Worm (Caenorhabditis elegans) whole organism, young adult: ENCODE results near the gene T21H3.5.
A peak's percentile ranks its signal among the peaks of the same experiment; 100 is the strongest.

Source experiments
- B0261.1 ChIP-seq: sonication (generic microtip); optimal IDR thresholded peaks from 2 replicates; lab custom pipeline; 2016; ENCODE audit warnings: mild to moderate bottlenecking, missing genetic modification characterization, moderate library complexity, missing compliant biosample characterization
- F22D6.2 ChIP-seq: sonication (generic microtip); optimal IDR thresholded peaks from 2 replicates; lab custom pipeline; 2016; ENCODE audit warnings: mild to moderate bottlenecking, missing genetic modification characterization, missing compliant biosample characterization
- F49E8.2 ChIP-seq: sonication (generic microtip); optimal IDR thresholded peaks from 3 replicates; lab custom pipeline; 2017; ENCODE audit warnings: missing genetic modification characterization, mild to moderate bottlenecking, missing compliant biosample characterization, antibody characterized with exemption, moderate library complexity; ENCODE audit not compliant: insufficient read depth
- F52B5.7 ChIP-seq: sonication (generic microtip); optimal IDR thresholded peaks from 2 replicates; lab custom pipeline; 2016; ENCODE audit warnings: mild to moderate bottlenecking, missing genetic modification characterization, missing compliant biosample characterization
- F55B11.4 ChIP-seq: sonication (generic microtip); optimal IDR thresholded peaks from 2 replicates; lab custom pipeline; 2016; ENCODE audit warnings: missing compliant biosample characterization, missing genetic modification characterization, borderline replicate concordance; ENCODE audit not compliant: insufficient read depth
- T26A5.8 ChIP-seq: sonication (generic microtip); optimal IDR thresholded peaks from 2 replicates; lab custom pipeline; 2016; ENCODE audit warnings: missing genetic modification characterization, missing compliant biosample characterization
- Y53F4B.3 ChIP-seq: fragments of 200-800 bp; sonication (Bioruptor generic); IDR thresholded peaks from 2 replicates; pipeline ENCODE4 v1.3.6; 2022; ENCODE audit warnings: missing genetic modification reagents, missing genetic modification characterization, missing compliant biosample characterization
- Y79H2A.3 ChIP-seq: fragments of 200-800 bp; sonication (Bioruptor generic); conservative IDR thresholded peaks from 2 replicates; pipeline ENCODE4 v1.3.6; 2022; ENCODE audit warnings: missing genetic modification reagents, missing genetic modification characterization, missing compliant biosample characterization
- ama-1 ChIP-seq, 3 experiments: fragments of 150-350 bp in 1 of 3; sonication (generic microtip) in 2 of 3; optimal IDR thresholded peaks; 2 replicates each; lab custom pipeline; 2014 to 2018; ENCODE audit warnings: missing biosample characterization in 2 of 3, missing genetic modification characterization in 2 of 3, missing genetic modification reagents in 2 of 3
- aptf-2 ChIP-seq: fragments of 200-800 bp; sonication (Bioruptor generic); conservative IDR thresholded peaks from 2 replicates; pipeline ENCODE4 v1.3.6; 2022; ENCODE audit warnings: missing genetic modification reagents, missing genetic modification characterization, missing compliant biosample characterization
- atf-7 ChIP-seq: sonication (generic microtip); optimal IDR thresholded peaks from 2 replicates; lab custom pipeline; 2017; ENCODE audit warnings: mild to moderate bottlenecking, missing genetic modification characterization, missing compliant biosample characterization
- athp-1 ChIP-seq: sonication (generic microtip); optimal IDR thresholded peaks from 2 replicates; lab custom pipeline; 2017; ENCODE audit warnings: mild to moderate bottlenecking, missing genetic modification characterization, missing compliant biosample characterization
- bed-1 ChIP-seq: fragments of 200-800 bp; sonication (Bioruptor generic); IDR thresholded peaks from 2 replicates; pipeline ENCODE4 v1.3.6; 2022; ENCODE audit warnings: missing genetic modification reagents, missing genetic modification characterization, missing compliant biosample characterization
- ceh-100 ChIP-seq: fragments of 200-800 bp; sonication (Bioruptor generic); IDR thresholded peaks from 2 replicates; pipeline ENCODE4 v1.3.6; 2022; ENCODE audit warnings: missing genetic modification reagents, missing genetic modification characterization, missing compliant biosample characterization
- ceh-40 ChIP-seq: fragments of 200-800 bp; sonication (Bioruptor generic); IDR thresholded peaks from 2 replicates; pipeline ENCODE4 v1.3.6; 2022; ENCODE audit warnings: missing genetic modification characterization, missing compliant biosample characterization
- ceh-79 ChIP-seq: sonication (generic microtip); optimal IDR thresholded peaks from 2 replicates; lab custom pipeline; 2017; ENCODE audit warnings: mild to moderate bottlenecking, missing genetic modification characterization, missing compliant biosample characterization
- ceh-91 ChIP-seq: fragments of 200-800 bp; sonication (Bioruptor generic); IDR thresholded peaks from 2 replicates; pipeline ENCODE4 v1.3.6; 2022; ENCODE audit warnings: missing genetic modification reagents, missing genetic modification characterization, missing compliant biosample characterization
- chd-7 ChIP-seq: sonication (generic microtip); optimal IDR thresholded peaks from 2 replicates; lab custom pipeline; 2016; ENCODE audit warnings: mild to moderate bottlenecking, missing genetic modification characterization, moderate library complexity, missing compliant biosample characterization
- die-1 ChIP-seq: sonication (generic microtip); optimal IDR thresholded peaks from 2 replicates; lab custom pipeline; 2016; ENCODE audit warnings: missing genotype, mild to moderate bottlenecking, missing genetic modification characterization, missing compliant biosample characterization
- dox-1 ChIP-seq: fragments of 200-800 bp; sonication (Bioruptor generic); IDR thresholded peaks from 2 replicates; pipeline ENCODE4 v1.3.6; 2022; ENCODE audit warnings: missing genetic modification reagents, missing genetic modification characterization, missing compliant biosample characterization
- fkh-3 ChIP-seq: sonication (generic microtip); optimal IDR thresholded peaks from 2 replicates; lab custom pipeline; 2016; ENCODE audit warnings: mild to moderate bottlenecking, missing genetic modification characterization, missing compliant biosample characterization
- hlh-26 ChIP-seq: fragments of 200-800 bp; sonication (Bioruptor generic); conservative IDR thresholded peaks from 2 replicates; pipeline ENCODE4 v1.3.6; 2022; ENCODE audit warnings: missing genetic modification reagents, missing genetic modification characterization, missing compliant biosample characterization
- hmg-20 ChIP-seq: fragments of 200-800 bp; sonication (Bioruptor generic); IDR thresholded peaks from 2 replicates; pipeline ENCODE4 v1.3.6; 2022; ENCODE audit warnings: missing genetic modification reagents, missing genetic modification characterization, missing compliant biosample characterization
- let-526 ChIP-seq: fragments of 200-800 bp; sonication (Bioruptor generic); IDR thresholded peaks from 2 replicates; pipeline ENCODE4 v1.3.6; 2022; ENCODE audit warnings: missing genetic modification reagents, missing genetic modification characterization, missing compliant biosample characterization
- let-607 ChIP-seq, 2 experiments: fragments of 200-800 bp in 1 of 2; sonication (Bioruptor generic) in 1 of 2; sonication (generic microtip) in 1 of 2; optimal IDR thresholded peaks; 2 replicates each; lab custom pipeline; 2016 to 2018; ENCODE audit warnings: mild to moderate bottlenecking in 2 of 2, missing compliant biosample characterization in 2 of 2, missing genetic modification characterization in 2 of 2, moderate library complexity in 2 of 2, missing genotype in 1 of 2
- lin-35 ChIP-seq, 3 experiments: fragments of 150-350 bp in 2 of 3; sonication (generic microtip) in 1 of 3; optimal IDR thresholded peaks; 2 replicates each; lab custom pipeline; 2014 to 2018; ENCODE audit warnings: missing biosample characterization in 3 of 3, missing genetic modification characterization in 3 of 3, missing genetic modification reagents in 3 of 3
- lin-40 ChIP-seq: sonication (generic microtip); optimal IDR thresholded peaks from 2 replicates; lab custom pipeline; 2016; ENCODE audit warnings: missing genetic modification characterization, mild to moderate bottlenecking, missing compliant biosample characterization, missing genotype, missing genetic modification reagents
- lin-54 ChIP-seq: fragments of 200-800 bp; sonication (Bioruptor generic); optimal IDR thresholded peaks from 2 replicates; lab custom pipeline; 2018; ENCODE audit warnings: mild to moderate bottlenecking, missing genetic modification characterization, missing compliant biosample characterization
- lsl-1 ChIP-seq: fragments of 200-800 bp; sonication (Bioruptor generic); optimal IDR thresholded peaks from 2 replicates; lab custom pipeline; 2018; ENCODE audit warnings: mild to moderate bottlenecking, missing genetic modification characterization, moderate library complexity, missing compliant biosample characterization
- madf-10 ChIP-seq: sonication (generic microtip); optimal IDR thresholded peaks from 2 replicates; lab custom pipeline; 2016; ENCODE audit warnings: mild to moderate bottlenecking, missing genetic modification characterization, missing compliant biosample characterization
- madf-8 ChIP-seq: fragments of 200-800 bp; sonication (Bioruptor generic); conservative IDR thresholded peaks from 2 replicates; pipeline ENCODE4 v1.3.6; 2022; ENCODE audit warnings: missing genetic modification reagents, missing genetic modification characterization, missing compliant biosample characterization
- mel-28 ChIP-seq: sonication (generic microtip); optimal IDR thresholded peaks from 2 replicates; lab custom pipeline; 2016; ENCODE audit warnings: borderline replicate concordance, mild to moderate bottlenecking, missing genetic modification characterization, missing compliant biosample characterization
- nfyb-1 ChIP-seq: fragments of 200-800 bp; sonication (Bioruptor generic); IDR thresholded peaks from 2 replicates; pipeline ENCODE4 v1.3.6; 2022; ENCODE audit warnings: missing genetic modification reagents, missing genetic modification characterization, missing compliant biosample characterization
- nhr-120 ChIP-seq: fragments of 200-800 bp; sonication (Bioruptor generic); IDR thresholded peaks from 2 replicates; pipeline ENCODE4 v1.3.6; 2022; ENCODE audit warnings: missing genetic modification characterization, missing compliant biosample characterization
- nhr-27 ChIP-seq: fragments of 200-800 bp; sonication (Bioruptor generic); optimal IDR thresholded peaks from 2 replicates; lab custom pipeline; 2018; ENCODE audit warnings: mild to moderate bottlenecking, missing genetic modification characterization, moderate library complexity, missing compliant biosample characterization
- nhr-80 ChIP-seq: sonication (generic microtip); optimal IDR thresholded peaks from 2 replicates; lab custom pipeline; 2016; ENCODE audit warnings: missing genetic modification characterization, missing compliant biosample characterization
- pbrm-1 ChIP-seq: fragments of 200-800 bp; sonication (Bioruptor generic); IDR thresholded peaks from 2 replicates; pipeline ENCODE4 v1.3.6; 2022; ENCODE audit warnings: missing genetic modification reagents, missing genetic modification characterization, missing compliant biosample characterization
- rec-8 ChIP-seq, 2 experiments: sonication (generic microtip); optimal IDR thresholded peaks; 2 replicates each; lab custom pipeline; 2016; ENCODE audit warnings: mild to moderate bottlenecking in 2 of 2, missing genetic modification characterization in 2 of 2, missing genetic modification reagents in 2 of 2, missing genotype in 2 of 2, missing biosample characterization in 1 of 2, missing compliant biosample characterization in 1 of 2, moderate library complexity in 1 of 2
- sea-2 ChIP-seq: fragments of 200-800 bp; sonication (Bioruptor generic); IDR thresholded peaks from 2 replicates; pipeline ENCODE4 v1.3.6; 2022; ENCODE audit warnings: missing genetic modification characterization, missing compliant biosample characterization
- snpc-3.4 ChIP-seq: sonication (generic microtip); optimal IDR thresholded peaks from 2 replicates; lab custom pipeline; 2017; ENCODE audit warnings: missing genetic modification characterization, mild to moderate bottlenecking, missing compliant biosample characterization, antibody characterized with exemption, moderate library complexity, missing genotype, missing genetic modification reagents
- snpc-4 ChIP-seq, 5 experiments: fragments of 150-350 bp in 1 of 5; sonication (generic microtip) in 4 of 5; optimal IDR thresholded peaks; 2 replicates each; lab custom pipeline; 2014 to 2018; ENCODE audit warnings: missing genetic modification characterization in 5 of 5, missing biosample characterization in 3 of 5, antibody characterized with exemption in 2 of 5, mild to moderate bottlenecking in 2 of 5, missing compliant biosample characterization in 2 of 5, missing genotype in 2 of 5, moderate library complexity in 2 of 5, missing genetic modification reagents in 1 of 5
- sptf-2 ChIP-seq: fragments of 200-800 bp; sonication (Bioruptor generic); optimal IDR thresholded peaks from 2 replicates; lab custom pipeline; 2018; ENCODE audit warnings: mild to moderate bottlenecking, missing genetic modification characterization, missing compliant biosample characterization
- tbp1 ChIP-seq: fragments of 200-800 bp; sonication (Bioruptor generic); optimal IDR thresholded peaks from 2 replicates; lab custom pipeline; 2018; ENCODE audit warnings: mild to moderate bottlenecking, missing genetic modification characterization, missing compliant biosample characterization
- ztf-18 ChIP-seq: sonication (generic microtip); optimal IDR thresholded peaks from 2 replicates; lab custom pipeline; 2016; ENCODE audit warnings: missing genotype, mild to moderate bottlenecking, missing genetic modification characterization, missing compliant biosample characterization
- ztf-26 ChIP-seq: sonication (generic microtip); optimal IDR thresholded peaks from 2 replicates; lab custom pipeline; 2017; ENCODE audit warnings: missing genetic modification characterization, missing compliant biosample characterization
- ztf-28 ChIP-seq: fragments of 200-800 bp; sonication (Bioruptor generic); IDR thresholded peaks from 2 replicates; pipeline ENCODE4 v1.3.6; 2022; ENCODE audit warnings: missing genetic modification reagents, missing genetic modification characterization, missing compliant biosample characterization

The T21H3.5 gene

DNA sequence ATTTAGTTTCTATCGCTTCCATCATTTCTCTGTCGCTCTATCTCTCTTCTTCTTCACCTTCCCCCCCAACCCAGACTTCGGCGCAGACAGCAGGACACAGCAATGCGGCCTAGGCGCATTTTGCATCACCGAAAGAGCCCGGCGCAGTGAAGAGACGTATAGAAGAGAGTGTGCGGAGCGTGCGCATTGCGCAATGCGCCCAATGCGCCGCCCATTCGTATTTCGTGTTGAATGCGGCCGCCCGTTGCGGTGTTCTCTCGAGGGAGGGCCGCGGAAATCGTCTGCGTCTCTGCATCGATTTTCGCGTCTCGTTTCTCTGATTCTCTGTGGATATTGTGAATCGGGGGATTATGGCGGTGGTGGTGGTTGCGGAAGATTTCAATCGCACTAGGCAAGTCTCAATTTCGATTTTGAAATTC is 12.8 kb downstream of the T21H3.5 start (continued):
- TF ChIP-seq fkh-3 (peak; percentile 61), F55B11.4 (tag; lab: Kevin White, UChicago) (no peak), Y53F4B.3 (no peak), T26A5.8 (tag; lab: Kevin White, UChicago) (no peak), lin-40 (tag; lab: Kevin White, UChicago) (peak; percentile 99), ceh-100 (GFP tag; lab: Robert Waterston, UW) (peak; percentile 83), atf-7 (tag; lab: Kevin White, UChicago) (peak; percentile 100), lsl-1 (GFP tag; lab: Kevin White, UChicago) (peak; percentile 34), nhr-120 (0 out of 2 replicates have a peak, but pooled peaks have one; percentile 31), hmg-20 (GFP tag; lab: Robert Waterston, UW) (peak; percentile 92), ztf-18 (peak; percentile 83), athp-1 (tag; lab: Kevin White, UChicago) (peak; percentile 97), pbrm-1 (peak; percentile 99), let-607 (tag; optimal IDR thresholded peaks at IDR 0.05; lab: Kevin White, UChicago) (peak; percentile 93 to 96), nhr-80 (tag; lab: Kevin White, UChicago) (peak; percentile 100), sea-2 (GFP tag; lab: Robert Waterston, UW) (peak; percentile 96), dox-1 (GFP tag; lab: Robert Waterston, UW) (peak; percentile 99), ztf-28 (GFP tag; lab: Robert Waterston, UW) (0 out of 2 replicates have a peak, but pooled peaks have one; percentile 51), F52B5.7 (tag; lab: Kevin White, UChicago) (peak; percentile 95), nfyb-1 (GFP tag; lab: Robert Waterston, UW) (peak; percentile 98), die-1 (tag; lab: Kevin White, UChicago) (peak; percentile 81), F22D6.2 (tag; lab: Kevin White, UChicago) (peak; percentile 95), hlh-26 (GFP tag; lab: Robert Waterston, UW) (no peak), ceh-40 (GFP tag; lab: Robert Waterston, UW) (no peak), lin-35 (GFP tag; optimal IDR thresholded peaks at IDR 0.05; lab: Kevin White, UChicago) (peak in 2 of 3 experiments; percentile 19 to 96), lin-54 (GFP tag; lab: Kevin White, UChicago) (peak; percentile 94), ceh-91 (GFP tag; lab: Robert Waterston, UW) (0 out of 2 replicates have a peak, but pooled peaks have one; percentile 34), tbp1 (GFP tag; lab: Kevin White, UChicago) (peak; percentile 77), madf-8 (no peak), B0261.1 (tag; lab: Kevin White, UChicago) (peak; percentile 35), bed-1 (GFP tag; lab: Robert Waterston, UW) (no peak), Y79H2A.3 (GFP tag; lab: Robert Waterston, UW) (no peak), snpc-4 (GFP tag; optimal IDR thresholded peaks at IDR 0.05; lab: Kevin White, UChicago) (peak; percentile 53), snpc-4 (tag; optimal IDR thresholded peaks at IDR 0.05; lab: Kevin White, UChicago) (peak; percentile 61 to 91 (median 82)), madf-10 (peak; percentile 96), rec-8 (tag; optimal IDR thresholded peaks at IDR 0.05; lab: Kevin White, UChicago) (no peak), F49E8.2 (tag; lab: Kevin White, UChicago) (no peak), sptf-2 (GFP tag; lab: Kevin White, UChicago) (peak; percentile 83), aptf-2 (0 out of 2 replicates have a peak, but pooled peaks have one; percentile 61), let-526 (GFP tag; lab: Robert Waterston, UW) (peak; percentile 96), nhr-27 (tag; lab: Kevin White, UChicago) (peak; percentile 53), chd-7 (tag; lab: Kevin White, UChicago) (peak; percentile 100), ama-1 (optimal IDR thresholded peaks at IDR 0.05; lab: Kevin White, UChicago) (no peak), ama-1 (GFP tag; optimal IDR thresholded peaks at IDR 0.05; lab: Kevin White, UChicago) (peak in 1 of 2 experiments; percentile 58), snpc-3.4 (tag; lab: Kevin White, UChicago) (no peak), mel-28 (peak; percentile 81), ztf-26 (tag; lab: Kevin White, UChicago) (peak; percentile 99), ceh-79 (peak; percentile 77)
